Fruit fly (Drosophila melanogaster) whole organism, pupa: Measurements from ENCODE around the gene Syx18.

ENCODE experiments used
- CG10348 ChIP-seq: fragments of 200-800 bp; sonication (Bioruptor generic); IDR thresholded peaks from 2 replicates; pipeline ENCODE4 v1.3.6; 2022; ENCODE audit warnings: missing biosample characterization, missing genetic modification characterization
- CG12605 ChIP-seq: fragments of 200-800 bp; sonication (Bioruptor generic); IDR thresholded peaks from 2 replicates; pipeline ENCODE4 v1.3.6; 2022; ENCODE audit warnings: missing biosample characterization, missing genetic modification characterization
- CG13204 ChIP-seq: fragments of 200-800 bp; sonication (Bioruptor generic); optimal IDR thresholded peaks from 2 replicates; lab custom pipeline; 2018; ENCODE audit warnings: missing biosample characterization, mild to moderate bottlenecking, missing genetic modification characterization, moderate library complexity
- CG14655 ChIP-seq: fragments of 200-800 bp; sonication (Bioruptor generic); optimal IDR thresholded peaks from 3 replicates; lab custom pipeline; 2017; ENCODE audit warnings: mild to moderate bottlenecking, missing biosample characterization, missing genetic modification reagents, missing genetic modification characterization
- CG15710 ChIP-seq: fragments of 200-800 bp; sonication (Bioruptor generic); optimal IDR thresholded peaks from 2 replicates; lab custom pipeline; 2018; ENCODE audit warnings: missing biosample characterization, mild to moderate bottlenecking, missing genetic modification characterization, moderate library complexity
- CG17806 ChIP-seq: fragments of 200-800 bp; sonication (Bioruptor generic); optimal IDR thresholded peaks from 2 replicates; lab custom pipeline; 2018; ENCODE audit warnings: missing biosample characterization, mild to moderate bottlenecking, missing genetic modification characterization, moderate library complexity
- CG32121 ChIP-seq: fragments of 200-800 bp; sonication (Bioruptor generic); IDR thresholded peaks from 2 replicates; pipeline ENCODE4 v1.3.6; 2022; ENCODE audit warnings: missing biosample characterization, missing genetic modification characterization
- CG34367 ChIP-seq: fragments of 200-800 bp; sonication (Bioruptor generic); optimal IDR thresholded peaks from 2 replicates; lab custom pipeline; 2018; ENCODE audit warnings: missing biosample characterization, mild to moderate bottlenecking, missing genetic modification characterization
- CG4496 ChIP-seq: fragments of 200-800 bp; sonication (Bioruptor generic); IDR thresholded peaks from 3 replicates; pipeline ENCODE4 v1.3.6; 2022; ENCODE audit warnings: missing biosample characterization, missing genetic modification characterization
- CG8159 ChIP-seq: fragments of 200-800 bp; sonication (Bioruptor generic); optimal IDR thresholded peaks from 3 replicates; lab custom pipeline; 2018; ENCODE audit warnings: missing biosample characterization, mild to moderate bottlenecking, missing genetic modification characterization, moderate library complexity
- CG8301 ChIP-seq: fragments of 200-800 bp; sonication (Bioruptor generic); optimal IDR thresholded peaks from 2 replicates; lab custom pipeline; 2018; ENCODE audit warnings: missing biosample characterization, mild to moderate bottlenecking, missing genetic modification characterization
- CG9948 ChIP-seq: fragments of 200-800 bp; sonication (Bioruptor generic); optimal IDR thresholded peaks from 2 replicates; lab custom pipeline; 2018; ENCODE audit warnings: missing biosample characterization, mild to moderate bottlenecking, missing genetic modification characterization, moderate library complexity
- D1 ChIP-seq: fragments of 200-800 bp; sonication (Bioruptor generic); optimal IDR thresholded peaks from 2 replicates; lab custom pipeline; 2018; ENCODE audit warnings: missing biosample characterization, mild to moderate bottlenecking, missing genetic modification characterization, moderate library complexity
- EcR ChIP-seq: fragments of 200-800 bp; sonication (Bioruptor generic); optimal IDR thresholded peaks from 3 replicates; lab custom pipeline; 2019; ENCODE audit warnings: missing biosample characterization, missing genetic modification characterization, mild to moderate bottlenecking, moderate library complexity, missing genetic modification reagents
- Ets98B ChIP-seq: fragments of 200-800 bp; sonication (Bioruptor generic); IDR thresholded peaks from 2 replicates; pipeline ENCODE4 v1.3.6; 2022; ENCODE audit warnings: missing biosample characterization, missing genetic modification characterization
- Pif1A ChIP-seq: fragments of 200-800 bp; sonication (Bioruptor generic); optimal IDR thresholded peaks from 3 replicates; lab custom pipeline; 2016; ENCODE audit warnings: missing biosample characterization, missing genetic modification characterization
- Pif1B ChIP-seq: fragments of 200-800 bp; sonication (Bioruptor generic); optimal IDR thresholded peaks from 3 replicates; lab custom pipeline; 2016; ENCODE audit warnings: missing biosample characterization, missing genetic modification characterization
- Snoo ChIP-seq: fragments of 200-800 bp; sonication (Bioruptor generic); optimal IDR thresholded peaks from 3 replicates; lab custom pipeline; 2017; ENCODE audit warnings: missing biosample characterization, mild to moderate bottlenecking, missing genetic modification characterization, inconsistent platforms
- fd96Ca ChIP-seq: fragments of 200-800 bp; sonication (Bioruptor generic); IDR thresholded peaks from 3 replicates; pipeline ENCODE4 v1.3.6; 2022; ENCODE audit warnings: missing biosample characterization, missing genetic modification characterization
- gl ChIP-seq: fragments of 200-800 bp; sonication (Bioruptor generic); optimal IDR thresholded peaks from 2 replicates; lab custom pipeline; 2018; ENCODE audit warnings: missing biosample characterization, mild to moderate bottlenecking, missing genetic modification characterization
- rn ChIP-seq: fragments of 200-800 bp; sonication (Bioruptor generic); IDR thresholded peaks from 2 replicates; pipeline ENCODE4 v1.3.6; 2022; ENCODE audit warnings: missing biosample characterization, missing genetic modification characterization

Syx18 gene

DNA sequence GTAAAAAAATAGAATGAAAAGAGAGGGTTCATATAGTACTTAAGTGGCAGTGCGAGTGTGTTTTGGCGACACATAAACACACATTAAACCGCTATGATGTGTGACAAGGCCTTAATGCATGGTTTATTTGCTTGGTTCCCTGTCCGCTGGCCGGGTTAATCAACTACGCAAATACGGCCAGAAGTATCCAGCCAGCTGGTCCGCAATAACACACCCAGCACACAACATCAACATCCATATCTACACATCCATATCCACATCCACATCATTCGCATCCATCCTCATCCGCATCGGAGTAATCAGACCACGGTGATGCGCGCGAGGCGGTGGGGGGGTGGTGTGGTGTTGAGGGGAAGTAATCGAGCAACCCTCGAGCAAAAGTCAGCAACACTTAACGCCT, 18.5 kb downstream of the Syx18 start:
- TF ChIP-seq CG14655 (GFP tag; lab: Kevin White, UChicago) (no peak), CG4496 (GFP tag; lab: Robert Waterston, UW) (no peak), EcR (peak; percentile 59)

- TF ChIP-seq CG32121 = 0 out of 2 replicates have a peak, but pooled peaks have one; percentile 18
- no peak for TF ChIP-seq fd96Ca
- no peak for TF ChIP-seq gl (tag; lab: Kevin White, UChicago)
These were observed 21.2 kb downstream of the Syx18 start for dm6 chr3R:24604165-24604564.

- TF ChIP-seq fd96Ca = no peak
- no peak for TF ChIP-seq D1
- peak; percentile 25 for TF ChIP-seq CG8159 (tag; lab: Kevin White, UChicago)
- TF ChIP-seq CG4496 (GFP tag; lab: Robert Waterston, UW) = no peak
- TF ChIP-seq rn = no peak
- no peak; the same call in 1 of the 2 replicates for TF ChIP-seq CG12605 (GFP tag; lab: Robert Waterston, UW)
- no peak for TF ChIP-seq CG10348 (GFP tag; lab: Robert Waterston, UW)
- TF ChIP-seq gl (tag; lab: Kevin White, UChicago) = peak; percentile 40
- TF ChIP-seq CG9948 = peak; percentile 10
- peak; percentile 48 for TF ChIP-seq Snoo (tag; lab: Kevin White, UChicago)
- TF ChIP-seq EcR = peak; percentile 91
- no peak for TF ChIP-seq CG32121
- TF ChIP-seq CG8301 (tag; lab: Kevin White, UChicago) = no peak
- peak; percentile 40 for TF ChIP-seq Pif1A (GFP tag; lab: Kevin White, UChicago)
- TF ChIP-seq CG13204 (GFP tag; lab: Kevin White, UChicago) = peak; percentile 48
- no peak for TF ChIP-seq CG34367 (tag; lab: Kevin White, UChicago)
- TF ChIP-seq Ets98B (GFP tag; lab: Robert Waterston, UW) = no peak; the same call in 1 of the 2 replicates
- TF ChIP-seq CG14655 (GFP tag; lab: Kevin White, UChicago) = peak; percentile 37
- peak; percentile 15 for TF ChIP-seq CG17806 (tag; lab: Kevin White, UChicago)
- TF ChIP-seq Pif1B (GFP tag; lab: Kevin White, UChicago) = peak; percentile 18
- peak; percentile 47 for TF ChIP-seq CG15710
These were observed 21.8 kb downstream of the Syx18 start for dm6 chr3R:24603399-24604131.

- TF ChIP-seq CG4496 (GFP tag; lab: Robert Waterston, UW) = 0 out of 3 replicates have a peak, but pooled peaks have one; percentile 21
- TF ChIP-seq Ets98B (GFP tag; lab: Robert Waterston, UW) = no peak
- TF ChIP-seq, all 21 proteins: peak for 1
These were observed 24.3 kb downstream of the Syx18 start for dm6 chr3R:24601069-24601468.

DNA sequence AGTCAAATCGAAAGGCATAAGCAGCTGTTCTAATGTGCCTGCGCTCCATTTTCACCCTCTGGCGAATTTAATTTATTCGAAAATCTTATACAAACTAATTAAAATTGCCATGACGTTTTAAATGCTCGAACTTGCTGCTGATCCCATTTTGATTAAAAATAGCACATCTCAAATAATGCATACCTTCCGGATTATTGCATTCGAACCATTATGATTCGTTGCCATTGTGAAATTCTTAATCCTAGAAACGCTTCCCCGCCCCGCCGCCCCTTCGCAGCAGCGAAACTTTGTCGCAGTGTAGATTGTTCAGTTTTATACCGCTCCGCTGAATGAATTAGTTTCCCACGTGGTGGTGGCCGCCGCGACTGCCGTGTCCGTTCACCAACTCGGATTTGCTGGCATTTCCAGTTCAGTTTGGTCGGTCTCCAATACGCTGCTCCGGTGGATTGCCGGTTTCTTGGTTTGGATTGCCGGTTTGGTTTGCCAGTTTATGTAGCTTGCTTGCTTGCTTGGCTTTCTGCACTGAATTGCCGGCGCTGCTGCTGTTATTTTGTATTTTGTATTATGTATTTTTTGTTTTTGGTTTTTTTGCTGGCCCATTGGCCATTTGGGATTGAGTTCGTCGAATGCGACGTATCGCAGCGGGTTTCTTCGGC, 26.7 kb downstream of the Syx18 start:
- TF ChIP-seq gl (tag; lab: Kevin White, UChicago) (no peak), Pif1B (GFP tag; lab: Kevin White, UChicago) (peak; percentile 10), CG34367 (tag; lab: Kevin White, UChicago) (no peak), CG12605 (GFP tag; lab: Robert Waterston, UW) (peak; percentile 26; the same call in 1 of the 2 replicates), CG8159 (tag; lab: Kevin White, UChicago) (peak; percentile 8), CG4496 (GFP tag; lab: Robert Waterston, UW) (peak; percentile 55; the same call in 2 of the 3 replicates), rn (no peak), CG8301 (tag; lab: Kevin White, UChicago) (peak; percentile 52), D1 (no peak), Pif1A (GFP tag; lab: Kevin White, UChicago) (peak; percentile 54), CG32121 (peak; percentile 47; the same call in 1 of the 2 replicates), CG10348 (GFP tag; lab: Robert Waterston, UW) (no peak), CG13204 (GFP tag; lab: Kevin White, UChicago) (no peak), CG9948 (peak; percentile 19), fd96Ca (peak; percentile 58; the same call in 1 of the 3 replicates), CG17806 (tag; lab: Kevin White, UChicago) (peak; percentile 13), CG15710 (no peak), Ets98B (GFP tag; lab: Robert Waterston, UW) (no peak; the same call in 1 of the 2 replicates), CG14655 (GFP tag; lab: Kevin White, UChicago) (peak; percentile 59), Snoo (tag; lab: Kevin White, UChicago) (no peak), EcR (no peak)

DNA sequence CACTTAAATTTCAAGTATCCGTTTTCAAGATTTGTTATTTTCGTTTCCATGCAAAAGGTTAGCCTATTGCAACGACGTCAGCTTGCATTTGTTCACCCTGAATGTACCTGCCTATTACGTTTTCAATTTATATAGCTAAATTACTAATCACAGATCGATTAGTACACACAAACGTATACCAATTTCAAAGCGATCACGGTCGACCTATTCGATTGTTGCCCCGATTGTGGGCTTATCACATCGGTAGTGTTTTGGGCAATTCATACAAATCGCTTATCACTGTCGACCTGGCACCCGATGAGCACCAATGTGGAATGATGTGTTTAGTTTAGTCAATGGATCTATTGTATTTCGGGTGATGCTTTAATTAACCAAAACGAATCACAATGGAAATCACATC, 28.5 kb downstream of the Syx18 start:
- no peak for TF ChIP-seq CG14655 (GFP tag; lab: Kevin White, UChicago)
- no peak for TF ChIP-seq EcR
- TF ChIP-seq CG13204 (GFP tag; lab: Kevin White, UChicago) = no peak
- TF ChIP-seq Snoo (tag; lab: Kevin White, UChicago) = no peak
- no peak for TF ChIP-seq CG9948
- TF ChIP-seq CG15710 = no peak
- TF ChIP-seq gl (tag; lab: Kevin White, UChicago) = no peak
- no peak for TF ChIP-seq CG8159 (tag; lab: Kevin White, UChicago)
- TF ChIP-seq rn = no peak
- TF ChIP-seq CG4496 (GFP tag; lab: Robert Waterston, UW) = no peak
- TF ChIP-seq fd96Ca = no peak
- no peak for TF ChIP-seq CG17806 (tag; lab: Kevin White, UChicago)
- no peak for TF ChIP-seq CG34367 (tag; lab: Kevin White, UChicago)
- TF ChIP-seq CG12605 (GFP tag; lab: Robert Waterston, UW) = no peak
- TF ChIP-seq CG32121 = no peak
- no peak for TF ChIP-seq Ets98B (GFP tag; lab: Robert Waterston, UW)
- TF ChIP-seq CG10348 (GFP tag; lab: Robert Waterston, UW) = no peak
- no peak for TF ChIP-seq D1
- TF ChIP-seq Pif1A (GFP tag; lab: Kevin White, UChicago) = no peak
- no peak for TF ChIP-seq Pif1B (GFP tag; lab: Kevin White, UChicago)
